Worm (Caenorhabditis elegans): ENCODE data around the gene gsp-1.

- no peak for TF ChIP-seq lsy-2 (tag; optimal IDR thresholded peaks at IDR 0.05)
- TF ChIP-seq ztf-4 (tag; optimal IDR thresholded peaks at IDR 0.05): no peak
- no peak for TF ChIP-seq fos-1 (tag; optimal IDR thresholded peaks at IDR 0.05)
- no peak for TF ChIP-seq egl-13 (tag; optimal IDR thresholded peaks at IDR 0.05)
- no peak for TF ChIP-seq ceh-90 (tag; optimal IDR thresholded peaks at IDR 0.05)
- no peak for TF ChIP-seq sptf-1 (tag; optimal IDR thresholded peaks at IDR 0.05)
- no peak for TF ChIP-seq tbx-2 (tag; optimal IDR thresholded peaks at IDR 0.05)
- TF ChIP-seq lin-39 (tag; optimal IDR thresholded peaks at IDR 0.05): no peak
- no peak for TF ChIP-seq lin-15B (tag; optimal IDR thresholded peaks at IDR 0.05)
- no peak for TF ChIP-seq nhr-77 (tag; optimal IDR thresholded peaks at IDR 0.05)
These were observed 48.7 kb downstream of the gsp-1 start for ce11 chrV:10730824-10731416.

Data from whole organism, L1 larva.